Fruit fly (Drosophila melanogaster) whole organism: Measurements from ENCODE around the gene CG42671.
A peak's percentile ranks its signal among the peaks of the same experiment; 100 is the strongest.

Experiments used
- CG8478 ChIP-seq: fragments of >200 bp; optimal IDR thresholded peaks from 2 replicates; lab custom pipeline; 2018; ENCODE audit warnings: inconsistent platforms
- Dll ChIP-seq: fragments of >200 bp; optimal IDR thresholded peaks from 2 replicates; lab custom pipeline; 2017
- EcR ChIP-seq, 2 experiments: fragments of >200 bp; optimal IDR thresholded peaks; 2 replicates each; lab custom pipeline; 2017; ENCODE audit warnings: missing biosample characterization in 2 of 2, missing genetic modification characterization in 2 of 2, missing genetic modification reagents in 2 of 2
- pan ChIP-seq: fragments of >200 bp; optimal IDR thresholded peaks from 2 replicates; lab custom pipeline; 2017
- psq ChIP-seq: fragments of >200 bp; optimal IDR thresholded peaks from 2 replicates; lab custom pipeline; 2017
- usp ChIP-seq: fragments of >200 bp; optimal IDR thresholded peaks from 2 replicates; lab custom pipeline; 2017; ENCODE audit warnings: missing biosample characterization, missing genetic modification characterization, mixed read lengths

Gene CG42671

DNA sequence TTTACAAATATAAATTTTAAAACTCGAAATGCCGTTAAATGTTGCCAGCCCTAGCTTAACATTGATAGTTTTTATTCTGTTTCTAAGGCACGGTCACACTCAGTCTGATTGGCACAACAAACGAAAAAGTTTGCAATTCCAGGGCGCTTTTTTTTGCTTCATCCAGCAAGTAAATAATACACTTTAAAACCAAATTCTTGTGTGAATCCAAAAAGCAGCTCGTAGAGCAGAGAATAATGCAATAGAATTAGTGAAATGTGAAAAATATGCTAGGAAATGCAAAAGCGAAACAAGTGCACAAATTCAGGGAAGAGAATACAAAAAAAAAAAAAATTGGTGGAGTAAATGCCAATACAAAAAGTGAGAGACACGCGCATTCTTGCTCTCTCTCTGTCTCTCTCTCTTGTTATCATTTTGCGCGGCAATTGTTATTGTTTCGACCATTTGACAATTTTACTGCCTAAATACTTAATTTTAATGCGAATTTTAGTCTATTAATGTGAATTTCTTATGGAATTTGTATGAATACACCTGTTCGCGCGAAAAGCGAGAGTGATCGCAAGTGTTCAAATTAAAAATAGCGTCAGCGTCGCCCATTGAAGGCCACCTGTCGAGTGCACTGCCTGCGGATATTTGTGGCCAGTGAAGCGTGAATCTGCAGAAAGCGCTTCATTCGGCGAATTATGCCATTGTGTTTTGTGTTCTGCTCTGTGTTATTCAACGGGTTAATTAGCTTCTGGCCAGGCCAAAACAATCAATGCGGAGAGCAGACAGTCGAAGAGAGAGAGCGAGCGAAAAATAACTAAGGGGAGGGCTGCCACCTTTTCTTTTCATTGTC is at the start of gene CG42671:
Gene CG42671, plus strand, starts transcription at position 100 of the 838 bp plus-strand sequence.
- TF ChIP-seq CG8478 (lab: Kevin White, UChicago) (no peak), usp (GFP tag; lab: Kevin White, UChicago) (no peak), EcR (GFP tag; optimal IDR thresholded peaks at IDR 0.05; lab: Kevin White, UChicago) (no peak), pan (no peak), psq (lab: Kevin White, UChicago) (no peak), Dll (no peak)

DNA sequence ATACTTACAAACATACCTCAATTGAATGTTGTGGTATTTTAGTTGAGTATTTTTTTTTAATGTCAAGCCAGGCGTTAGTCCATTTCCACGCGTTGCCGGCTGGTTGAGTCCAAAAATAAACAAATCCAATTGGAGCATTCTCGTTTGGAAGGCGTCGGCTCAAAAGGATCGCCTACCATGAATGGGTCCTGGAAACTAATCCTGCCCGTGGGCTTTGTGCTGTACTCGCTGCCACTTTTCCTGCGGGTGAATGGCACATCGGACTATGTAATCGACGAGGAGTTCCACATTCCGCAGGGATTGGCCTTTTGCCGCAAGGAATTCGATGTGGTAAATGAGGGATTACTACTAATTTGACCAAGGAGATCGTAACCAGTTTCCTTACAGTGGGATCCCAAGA is 49.4 kb upstream of the CG42671 start, which contains the start of gene Alg10:
Gene Alg10, plus strand, starts transcription at position 73 of the 400 bp plus-strand sequence.
- TF ChIP-seq Dll: no peak
- TF ChIP-seq EcR (GFP tag; optimal IDR thresholded peaks at IDR 0.05; lab: Kevin White, UChicago): no peak
- no peak for TF ChIP-seq psq (lab: Kevin White, UChicago)
- TF ChIP-seq usp (GFP tag; lab: Kevin White, UChicago): no peak
- TF ChIP-seq pan: no peak
- TF ChIP-seq CG8478 (lab: Kevin White, UChicago): no peak

DNA sequence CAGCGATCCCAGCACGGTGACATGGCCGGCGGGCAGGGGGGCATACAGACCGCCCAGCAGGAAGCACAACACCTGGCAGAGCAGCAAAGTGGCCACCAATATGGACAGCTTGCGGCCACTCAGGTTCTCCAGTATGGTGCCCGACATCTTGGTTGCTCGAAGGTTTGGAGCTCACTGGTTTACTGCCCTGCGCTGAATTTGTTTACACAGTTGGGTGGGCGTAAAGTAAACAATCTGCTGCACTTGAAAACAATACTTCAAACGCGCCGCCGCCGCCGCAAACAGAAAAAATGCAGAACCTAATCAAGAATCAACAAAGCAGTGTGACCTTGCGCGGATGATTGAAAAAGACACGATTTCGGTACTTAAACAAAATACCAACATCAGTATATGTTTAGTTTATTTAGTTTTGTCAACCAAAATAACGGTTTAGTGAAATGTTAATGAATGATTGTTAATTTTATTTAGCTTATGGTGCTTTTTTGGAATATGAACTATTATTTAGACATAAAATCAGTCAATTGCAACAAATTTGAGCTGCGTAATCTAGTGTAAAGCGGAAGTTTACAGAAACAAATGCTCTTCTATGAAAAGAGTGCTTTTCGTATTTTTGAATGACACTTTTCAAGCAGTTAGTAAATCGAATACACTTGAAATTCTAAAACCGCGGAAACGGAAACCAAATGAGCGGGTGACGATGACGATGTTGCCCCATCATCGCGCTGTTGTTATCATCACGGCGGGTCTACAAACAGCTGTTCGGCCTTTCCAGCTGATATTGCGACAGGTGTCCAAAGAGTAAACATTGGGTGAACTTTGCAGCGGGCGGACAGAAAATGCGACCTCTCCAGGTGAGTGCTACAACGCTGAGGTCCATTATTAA is 44.8 kb upstream of the CG42671 start, which contains the start of the genes wls and Adck5:
Gene wls, minus strand, starts transcription at position 327 of the 883 bp plus-strand sequence.
Gene Adck5, plus strand, starts transcription at position 519 of the 883 bp plus-strand sequence.
- peak; percentile 52 for TF ChIP-seq pan
- no peak for TF ChIP-seq Dll

DNA sequence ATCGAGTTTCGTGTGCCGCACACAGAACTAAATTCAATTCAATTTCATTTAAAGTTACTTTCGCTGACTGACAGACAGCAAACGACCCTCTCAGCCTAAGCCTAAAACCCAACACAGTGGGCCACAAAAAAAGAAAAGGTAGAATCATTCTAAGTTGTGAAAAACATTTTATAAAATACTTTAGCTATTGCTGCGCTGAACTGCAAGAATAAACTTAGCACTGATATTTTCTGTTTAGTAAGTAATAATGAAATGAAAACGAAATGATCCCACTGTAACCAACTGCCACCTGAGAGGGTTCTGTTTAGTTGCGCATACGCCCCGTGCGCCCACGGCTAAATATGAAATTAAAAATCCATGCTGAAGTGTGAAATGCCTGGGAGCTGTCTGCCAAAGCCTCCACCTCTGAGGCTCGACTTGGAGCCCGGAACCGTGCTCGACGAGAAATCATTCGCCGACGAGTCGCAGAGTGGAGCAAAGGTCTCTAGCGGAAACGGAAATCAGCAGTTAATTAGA is 41.2 kb upstream of the CG42671 start, which contains the start of gene CG14142:
Gene CG14142, plus strand, starts transcription at position 466 of the 516 bp plus-strand sequence.
- no peak for TF ChIP-seq pan
- TF ChIP-seq Dll: no peak
- no peak for TF ChIP-seq psq (lab: Kevin White, UChicago)
- TF ChIP-seq EcR (GFP tag; optimal IDR thresholded peaks at IDR 0.05; lab: Kevin White, UChicago): no peak
- no peak for TF ChIP-seq usp (GFP tag; lab: Kevin White, UChicago)
- TF ChIP-seq CG8478 (lab: Kevin White, UChicago): no peak

DNA sequence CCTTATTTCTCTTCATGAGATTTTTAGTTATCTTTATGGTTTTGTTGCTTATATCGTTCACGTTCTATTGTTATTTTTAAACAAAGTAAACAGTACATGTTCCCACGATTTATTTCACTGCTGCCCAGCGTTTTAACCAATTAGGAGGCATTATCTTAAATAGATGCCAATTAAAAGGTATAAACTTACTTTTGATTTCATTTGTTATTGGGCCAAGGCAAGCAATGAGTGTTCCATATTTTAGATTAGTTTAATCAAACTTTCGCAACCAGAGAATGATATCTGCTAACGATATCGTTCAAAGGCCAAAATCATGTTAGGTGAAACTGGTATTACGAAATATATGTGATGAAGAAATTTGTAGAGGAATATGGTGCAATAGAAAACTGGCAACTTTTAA is 31.3 kb upstream of the CG42671 start:
- TF ChIP-seq EcR (GFP tag; optimal IDR thresholded peaks at IDR 0.05; lab: Kevin White, UChicago): no peak
- TF ChIP-seq usp (GFP tag; lab: Kevin White, UChicago): no peak
- TF ChIP-seq psq (lab: Kevin White, UChicago): no peak
- TF ChIP-seq Dll: no peak
- no peak for TF ChIP-seq CG8478 (lab: Kevin White, UChicago)
- TF ChIP-seq pan: no peak

DNA sequence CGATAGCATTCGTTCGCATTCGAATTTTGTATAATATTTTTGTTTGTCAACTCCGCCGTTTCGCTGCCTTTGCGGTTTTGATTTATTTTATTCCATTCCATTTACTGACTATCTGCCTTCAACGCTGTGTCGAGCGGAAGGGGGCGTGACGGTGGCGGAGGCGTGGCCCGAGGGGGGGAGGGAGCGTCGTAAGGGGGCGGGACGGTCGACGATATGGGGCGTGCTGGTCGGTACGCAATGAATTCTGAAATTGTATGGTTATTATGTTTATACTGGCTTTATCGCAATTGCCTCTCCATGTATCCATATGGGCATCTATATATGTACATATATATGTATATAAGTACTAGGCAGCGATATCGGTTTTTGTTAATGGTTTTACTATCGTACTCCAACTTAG is 30.3 kb upstream of the CG42671 start:
- TF ChIP-seq EcR (GFP tag; optimal IDR thresholded peaks at IDR 0.05; lab: Kevin White, UChicago) (no peak), pan (no peak), usp (GFP tag; lab: Kevin White, UChicago) (no peak), psq (lab: Kevin White, UChicago) (no peak), CG8478 (lab: Kevin White, UChicago) (no peak), Dll (no peak)

DNA sequence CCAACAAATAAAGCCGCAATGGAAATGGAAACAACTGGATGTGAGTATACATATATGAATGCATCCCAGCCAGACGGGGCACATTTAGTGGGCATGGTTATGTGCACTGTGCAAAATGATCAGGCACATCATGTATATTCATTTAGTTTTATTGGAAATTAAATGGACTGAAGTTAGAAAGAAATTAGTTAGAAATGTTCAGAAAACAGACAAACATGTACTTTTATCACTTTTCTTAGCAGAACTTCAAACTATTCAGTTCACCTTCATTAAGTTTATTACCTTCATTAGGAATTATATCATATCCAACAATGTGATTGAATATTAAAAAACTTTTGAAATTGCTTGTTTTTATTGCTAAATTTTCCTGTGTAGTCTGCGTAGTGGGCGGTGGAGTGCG is 27.5 kb upstream of the CG42671 start:
- TF ChIP-seq EcR (GFP tag; optimal IDR thresholded peaks at IDR 0.05; lab: Kevin White, UChicago): no peak
- no peak for TF ChIP-seq pan
- no peak for TF ChIP-seq usp (GFP tag; lab: Kevin White, UChicago)
- no peak for TF ChIP-seq Dll
- TF ChIP-seq psq (lab: Kevin White, UChicago): no peak
- TF ChIP-seq CG8478 (lab: Kevin White, UChicago): no peak

DNA sequence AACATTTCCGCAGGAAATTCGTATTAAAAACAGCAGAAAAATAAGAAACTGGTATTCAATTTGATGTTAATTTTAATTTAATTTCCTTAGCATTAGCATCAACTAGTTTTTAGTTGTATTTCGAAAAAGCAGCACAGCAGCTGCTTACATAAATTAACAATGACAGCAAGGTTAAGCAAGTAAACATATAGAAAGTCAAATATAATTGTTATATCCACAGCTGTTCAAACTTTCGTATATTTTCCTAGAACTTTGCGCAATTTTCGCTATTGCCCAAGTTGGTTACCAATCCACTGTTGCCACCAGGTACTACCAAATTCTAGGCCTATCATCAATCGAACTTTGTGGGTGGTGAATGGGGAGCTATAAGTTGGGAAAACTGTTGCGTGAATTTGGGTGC is 24.3 kb upstream of the CG42671 start:
- no peak for TF ChIP-seq EcR (GFP tag; optimal IDR thresholded peaks at IDR 0.05; lab: Kevin White, UChicago)
- no peak for TF ChIP-seq psq (lab: Kevin White, UChicago)
- no peak for TF ChIP-seq Dll
- TF ChIP-seq usp (GFP tag; lab: Kevin White, UChicago): no peak
- TF ChIP-seq pan: no peak
- no peak for TF ChIP-seq CG8478 (lab: Kevin White, UChicago)

DNA sequence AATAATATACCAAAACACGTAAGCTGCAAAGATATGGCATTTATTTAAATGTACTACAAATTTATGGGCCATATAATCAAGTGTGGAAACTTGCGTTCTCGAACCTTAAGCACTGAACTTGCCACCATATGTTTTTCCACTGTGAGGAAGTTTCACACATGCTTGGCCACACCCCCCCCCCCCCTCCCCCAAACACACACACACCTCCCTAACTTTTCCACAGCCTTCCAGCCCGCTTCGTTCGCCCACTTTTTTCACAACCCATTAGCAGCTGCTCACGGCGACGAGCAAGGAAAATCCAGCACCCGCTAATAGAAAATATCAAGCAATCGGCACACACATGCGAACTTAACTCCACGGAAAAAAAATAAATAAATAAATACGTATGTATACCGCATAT is 19.0 kb upstream of the CG42671 start:
- TF ChIP-seq CG8478 (lab: Kevin White, UChicago) (no peak), usp (GFP tag; lab: Kevin White, UChicago) (no peak), pan (no peak), Dll (no peak), psq (lab: Kevin White, UChicago) (no peak), EcR (GFP tag; optimal IDR thresholded peaks at IDR 0.05; lab: Kevin White, UChicago) (no peak)

DNA sequence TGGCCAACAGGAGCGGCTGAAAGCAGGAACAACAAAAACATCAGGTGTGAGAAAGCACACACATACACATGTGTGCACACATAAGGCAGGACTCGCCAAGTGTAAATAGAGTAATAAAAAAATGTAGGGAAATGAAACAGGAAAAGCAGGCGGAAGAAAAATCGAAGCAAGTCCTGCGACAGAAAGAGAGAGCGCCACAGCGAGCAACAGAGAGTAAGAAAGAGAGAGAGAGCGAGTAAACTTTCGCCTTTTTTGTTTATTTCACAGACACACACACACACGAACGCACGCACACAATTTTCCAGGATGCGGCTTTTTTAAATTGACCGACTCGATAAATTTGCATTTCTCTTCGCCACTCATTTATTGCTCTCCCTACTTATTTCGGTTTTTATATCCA is 17.4 kb upstream of the CG42671 start:
- no peak for TF ChIP-seq EcR (GFP tag; optimal IDR thresholded peaks at IDR 0.05; lab: Kevin White, UChicago)
- no peak for TF ChIP-seq Dll
- TF ChIP-seq CG8478 (lab: Kevin White, UChicago): no peak
- no peak for TF ChIP-seq pan
- no peak for TF ChIP-seq psq (lab: Kevin White, UChicago)
- no peak for TF ChIP-seq usp (GFP tag; lab: Kevin White, UChicago)

DNA sequence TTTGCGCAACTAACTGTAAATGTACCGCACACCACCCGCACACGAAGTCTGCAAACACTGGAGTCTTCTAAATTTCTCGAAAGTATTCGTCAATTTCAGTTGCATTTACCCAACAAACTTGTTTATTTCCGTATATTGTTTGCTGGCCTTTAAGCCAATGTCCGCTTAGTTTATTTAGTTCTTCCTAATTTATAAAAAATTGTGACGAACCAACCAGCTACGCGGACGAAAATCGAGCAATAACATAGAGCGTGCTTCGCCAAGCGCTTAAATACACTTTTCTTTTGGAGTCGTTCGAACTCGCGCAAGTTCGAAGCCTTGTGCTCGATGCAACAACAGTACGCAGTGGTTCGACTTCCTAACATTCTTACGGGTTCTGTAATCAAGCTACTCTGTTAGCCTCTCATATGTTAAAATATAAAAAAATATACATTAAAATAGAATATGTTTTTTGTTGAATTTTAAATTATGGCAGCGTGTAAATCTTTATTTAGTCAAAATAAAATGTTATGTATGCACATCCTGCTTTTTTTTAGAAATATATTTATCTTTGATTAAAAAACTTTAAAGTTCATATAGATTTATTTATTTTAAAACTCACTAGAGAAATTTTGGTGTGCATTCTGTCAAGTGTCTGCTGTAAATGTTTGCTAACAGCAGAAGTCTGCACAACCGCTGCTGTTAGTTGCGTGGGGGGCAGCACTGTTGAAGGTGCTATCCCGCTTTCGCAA is 16.8 kb upstream of the CG42671 start, which contains the start of gene GlcAT-P:
Gene GlcAT-P, minus strand, starts transcription at position 246 of the 731 bp plus-strand sequence.
- TF ChIP-seq CG8478 (lab: Kevin White, UChicago) (no peak), EcR (GFP tag; optimal IDR thresholded peaks at IDR 0.05; lab: Kevin White, UChicago) (no peak), Dll (no peak), pan (no peak), usp (GFP tag; lab: Kevin White, UChicago) (no peak), psq (lab: Kevin White, UChicago) (no peak)
